Worm (Caenorhabditis elegans) whole organism, L1 larva: ENCODE data around the gene uncp-18.

ENCODE experiments used
- F16B12.6 ChIP-seq: fragments of 150-350 bp; optimal IDR thresholded peaks from 2 replicates; lab custom pipeline; 2014; ENCODE audit warnings: missing biosample characterization, missing genetic modification characterization
- blmp-1 ChIP-seq: fragments of 150-350 bp; optimal IDR thresholded peaks from 2 replicates; lab custom pipeline; 2014; ENCODE audit warnings: missing biosample characterization, missing genetic modification characterization
- ceh-8 ChIP-seq: fragments of 200-800 bp; sonication (Bioruptor generic); optimal IDR thresholded peaks from 2 replicates; lab custom pipeline; 2018; ENCODE audit warnings: mild to moderate bottlenecking, missing genetic modification characterization, moderate library complexity, missing compliant biosample characterization
- ceh-82 ChIP-seq, 3 experiments: fragments of 150-350 bp in 1 of 3; sonication (generic microtip) in 2 of 3; optimal IDR thresholded peaks; 2 replicates each; lab custom pipeline; 2014 to 2017; ENCODE audit warnings: missing biosample characterization in 3 of 3, missing genetic modification characterization in 3 of 3
- dpl-1 ChIP-seq, 3 experiments: fragments of 150-350 bp in 2 of 3; sonication (generic microtip) in 1 of 3; optimal IDR thresholded peaks; 2 replicates each; lab custom pipeline; 2014 to 2017; ENCODE audit warnings: missing biosample characterization in 3 of 3, missing genetic modification characterization in 3 of 3, missing genetic modification reagents in 3 of 3
- dsc-1 ChIP-seq: sonication (generic microtip); optimal IDR thresholded peaks from 2 replicates; lab custom pipeline; 2016; ENCODE audit warnings: mild to moderate bottlenecking, missing genetic modification characterization, missing compliant biosample characterization
- efl-1 ChIP-seq, 4 experiments: fragments of 150-350 bp; optimal IDR thresholded peaks in 3 of 4; peaks in 1 of 4; 1 replicate in 1 of 4; 2 replicates in 3 of 4; lab custom pipeline; 2014; ENCODE audit warnings: missing biosample characterization in 2 of 4, missing genetic modification characterization in 2 of 4, missing genetic modification reagents in 2 of 4
- egl-13 ChIP-seq: sonication (generic microtip); optimal IDR thresholded peaks from 2 replicates; lab custom pipeline; 2016; ENCODE audit warnings: missing genotype, missing genetic modification reagents, missing genetic modification characterization, missing compliant biosample characterization
- egl-27 ChIP-seq, 2 experiments: fragments of 150-350 bp in 1 of 2; sonication (generic microtip); optimal IDR thresholded peaks; 3 replicates each; lab custom pipeline; 2017 to 2018; ENCODE audit warnings: missing biosample characterization in 2 of 2, missing genetic modification characterization in 2 of 2, missing genetic modification reagents in 2 of 2
- elt-2 ChIP-seq: sonication (generic microtip); optimal IDR thresholded peaks from 2 replicates; lab custom pipeline; 2016; ENCODE audit warnings: missing genetic modification characterization, mild to moderate bottlenecking, inconsistent platforms, missing compliant biosample characterization, missing genetic modification reagents
- fkh-10 ChIP-seq: sonication (generic microtip); optimal IDR thresholded peaks from 2 replicates; lab custom pipeline; 2017; ENCODE audit warnings: missing biosample characterization, missing genetic modification reagents, missing genetic modification characterization
- fkh-8 ChIP-seq: sonication (generic microtip); optimal IDR thresholded peaks from 2 replicates; lab custom pipeline; 2016; ENCODE audit warnings: mild to moderate bottlenecking, missing genetic modification characterization, missing compliant biosample characterization
- fos-1 ChIP-seq: fragments of 150-350 bp; optimal IDR thresholded peaks from 2 replicates; lab custom pipeline; 2014; ENCODE audit warnings: missing biosample characterization, missing genetic modification characterization
- hlh-17 ChIP-seq: fragments of 200-800 bp; sonication (Bioruptor generic); optimal IDR thresholded peaks from 2 replicates; lab custom pipeline; 2018; ENCODE audit warnings: missing genetic modification characterization, mild to moderate bottlenecking, missing compliant biosample characterization, moderate library complexity, borderline replicate concordance
- hlh-4 ChIP-seq: sonication (generic microtip); optimal IDR thresholded peaks from 2 replicates; lab custom pipeline; 2016; ENCODE audit warnings: mild to moderate bottlenecking, missing genetic modification characterization, missing compliant biosample characterization
- hpl-2 ChIP-seq: fragments of 150-350 bp; optimal IDR thresholded peaks from 2 replicates; lab custom pipeline; 2014; ENCODE audit warnings: missing biosample characterization, missing genetic modification reagents, missing genetic modification characterization
- lin-13 ChIP-seq: fragments of 150-350 bp; optimal IDR thresholded peaks from 2 replicates; lab custom pipeline; 2014; ENCODE audit warnings: missing biosample characterization, missing genetic modification reagents, missing genetic modification characterization
- lin-15B ChIP-seq: fragments of 150-350 bp; sonication (generic microtip); optimal IDR thresholded peaks from 3 replicates; lab custom pipeline; 2014; ENCODE audit warnings: missing biosample characterization, missing genetic modification characterization
- lin-39 ChIP-seq: fragments of 150-350 bp; optimal IDR thresholded peaks from 2 replicates; lab custom pipeline; 2014; ENCODE audit warnings: missing biosample characterization, missing genetic modification reagents, missing genetic modification characterization
- lsy-2 ChIP-seq, 2 experiments: fragments of 150-350 bp; optimal IDR thresholded peaks; 2 replicates each; lab custom pipeline; 2014; ENCODE audit warnings: missing biosample characterization in 2 of 2, missing genetic modification characterization in 2 of 2
- nhr-12 ChIP-seq: sonication (generic microtip); optimal IDR thresholded peaks from 2 replicates; lab custom pipeline; 2017; ENCODE audit warnings: missing biosample characterization, missing genetic modification characterization
- nhr-19 ChIP-seq: fragments of 200-800 bp; sonication (Bioruptor generic); conservative IDR thresholded peaks from 2 replicates; pipeline ENCODE4 v1.3.6; 2022; ENCODE audit warnings: missing genetic modification characterization, missing compliant biosample characterization
- nhr-237 ChIP-seq: fragments of 150-350 bp; optimal IDR thresholded peaks from 2 replicates; lab custom pipeline; 2014; ENCODE audit warnings: missing biosample characterization, missing genetic modification characterization
- nhr-28 ChIP-seq: fragments of 150-350 bp; optimal IDR thresholded peaks from 2 replicates; lab custom pipeline; 2014; ENCODE audit warnings: missing biosample characterization, missing genetic modification characterization
- nhr-71 ChIP-seq: sonication (generic microtip); optimal IDR thresholded peaks from 2 replicates; lab custom pipeline; 2016; ENCODE audit warnings: mild to moderate bottlenecking, missing genetic modification characterization, moderate library complexity, missing compliant biosample characterization
- nhr-76 ChIP-seq: sonication (generic microtip); optimal IDR thresholded peaks from 2 replicates; lab custom pipeline; 2017; ENCODE audit warnings: missing biosample characterization, missing genetic modification characterization
- pax-3 ChIP-seq: fragments of 200-800 bp; sonication (Bioruptor generic); optimal IDR thresholded peaks from 2 replicates; lab custom pipeline; 2018; ENCODE audit warnings: mild to moderate bottlenecking, missing genetic modification characterization, moderate library complexity, missing compliant biosample characterization
- snu-23 ChIP-seq: sonication (generic microtip); optimal IDR thresholded peaks from 2 replicates; lab custom pipeline; 2016; ENCODE audit warnings: missing genetic modification characterization, missing compliant biosample characterization
- tbx-2 ChIP-seq: sonication (generic microtip); optimal IDR thresholded peaks from 2 replicates; lab custom pipeline; 2016; ENCODE audit warnings: missing genetic modification characterization, missing compliant biosample characterization
- tlp-1 ChIP-seq: fragments of 150-350 bp; optimal IDR thresholded peaks from 2 replicates; lab custom pipeline; 2014; ENCODE audit warnings: missing biosample characterization, missing genetic modification characterization
- unc-30 ChIP-seq: sonication (generic microtip); optimal IDR thresholded peaks from 2 replicates; lab custom pipeline; 2017; ENCODE audit warnings: missing biosample characterization, missing genetic modification characterization
- unc-86 ChIP-seq: sonication (generic microtip); optimal IDR thresholded peaks from 2 replicates; lab custom pipeline; 2016; ENCODE audit warnings: missing genetic modification characterization, missing compliant biosample characterization
- vab-15 ChIP-seq: sonication (generic microtip); optimal IDR thresholded peaks from 2 replicates; lab custom pipeline; 2017; ENCODE audit warnings: missing genotype, mild to moderate bottlenecking, missing genetic modification characterization, missing compliant biosample characterization
- zag-1 ChIP-seq: fragments of 150-350 bp; optimal IDR thresholded peaks from 2 replicates; lab custom pipeline; 2014; ENCODE audit warnings: missing biosample characterization, missing genetic modification characterization
- zip-4 ChIP-seq: fragments of 200-800 bp; sonication (Bioruptor generic); optimal IDR thresholded peaks from 2 replicates; lab custom pipeline; 2018; ENCODE audit warnings: mild to moderate bottlenecking, missing genetic modification characterization, moderate library complexity, missing compliant biosample characterization

The uncp-18 gene

DNA sequence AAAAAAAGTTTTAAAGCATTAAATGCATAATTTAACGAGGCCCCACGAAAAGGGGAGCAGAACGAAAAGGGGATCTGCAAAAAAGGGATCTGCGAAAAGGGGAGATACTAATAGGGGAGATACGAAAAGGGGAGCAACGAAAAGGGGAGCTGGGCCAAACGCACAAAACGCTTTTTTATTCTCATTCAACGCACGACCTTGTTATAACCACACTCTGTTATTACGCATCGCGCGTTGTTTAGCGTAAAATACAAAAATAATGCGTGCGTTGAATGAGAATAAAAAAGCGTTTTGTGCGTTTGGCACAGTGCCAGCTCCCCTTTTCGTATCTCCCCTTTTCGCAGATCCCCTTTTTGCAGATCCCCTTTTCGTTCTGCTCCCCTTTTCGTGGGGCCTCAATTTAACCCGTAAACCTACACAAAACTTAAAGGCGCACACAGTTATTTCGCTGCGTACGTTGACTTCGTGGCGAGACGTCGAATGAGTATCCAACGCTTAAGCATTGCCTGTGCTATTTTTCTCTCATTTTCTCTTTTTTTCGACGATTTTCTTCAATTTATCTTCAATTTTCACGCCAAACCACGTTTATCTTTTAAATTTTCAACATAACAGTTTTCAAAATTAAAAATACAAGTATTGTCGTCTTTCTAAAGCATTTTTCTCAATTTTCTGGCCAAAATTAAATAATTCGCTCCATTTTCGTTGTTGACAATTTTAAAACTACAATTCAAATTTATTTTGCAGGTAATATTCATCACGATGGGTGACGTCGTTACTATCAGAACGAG is 5.0 kb upstream of the uncp-18 start, which contains the start of gene rps-24 (continued):
- peak; percentile 83 for TF ChIP-seq vab-15 (tag; lab: Kevin White, UChicago)
- peak; percentile 39 for TF ChIP-seq elt-2 (tag; lab: Kevin White, UChicago)
- peak; percentile 78 for TF ChIP-seq fkh-10 (GFP tag; lab: Kevin White, UChicago)
- TF ChIP-seq snu-23, result peak; percentile 96
- TF ChIP-seq tbx-2 (tag; lab: Kevin White, UChicago), result peak; percentile 94
- peak; percentile 82 for TF ChIP-seq lin-15B (tag; lab: Kevin White, UChicago)
- TF ChIP-seq fos-1 (tag; lab: Kevin White, UChicago), result peak; percentile 80
- peak; percentile 93 for TF ChIP-seq unc-86 (tag; lab: Kevin White, UChicago)
- peak; percentile 12 for TF ChIP-seq zip-4
- TF ChIP-seq lin-13 (GFP tag; lab: Kevin White, UChicago), result peak; percentile 87
- peak; percentile 90 for TF ChIP-seq ceh-8 (GFP tag; lab: Kevin White, UChicago)
- peak; percentile 96 for TF ChIP-seq nhr-19 (GFP tag; lab: Robert Waterston, UW)
- peak; percentile 63 for TF ChIP-seq F16B12.6 (tag; lab: Kevin White, UChicago)
- TF ChIP-seq lsy-2 (tag; optimal IDR thresholded peaks at IDR 0.05; lab: Kevin White, UChicago), result peak; percentile 93 to 96
- peak; percentile 76 for TF ChIP-seq egl-13
- peak; percentile 75 to 80 (median 80) for TF ChIP-seq dpl-1 (GFP tag; optimal IDR thresholded peaks at IDR 0.05; lab: Kevin White, UChicago)
- TF ChIP-seq fkh-8 (tag; lab: Kevin White, UChicago), result peak; percentile 97

DNA sequence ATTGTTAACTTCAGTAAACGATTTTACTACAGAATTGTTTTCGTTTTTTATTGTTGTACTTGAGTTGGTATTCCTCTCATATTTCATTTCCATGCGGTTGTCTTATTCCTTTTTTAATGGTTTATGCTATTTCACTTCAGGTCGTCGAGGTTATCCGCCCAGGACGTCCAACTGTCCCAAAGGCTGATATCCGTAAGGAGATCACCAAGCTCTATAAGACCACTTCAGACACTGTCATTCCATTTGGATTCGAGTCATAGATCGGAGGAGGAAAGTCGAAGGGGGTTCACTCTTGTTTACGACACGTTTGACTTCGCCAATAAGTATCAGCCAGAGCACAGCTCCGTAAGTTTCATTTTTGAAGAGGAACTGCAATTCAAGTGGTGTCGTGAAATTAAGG is 3.8 kb upstream of the uncp-18 start, which contains the start of gene T07A9.14:
Gene T07A9.14, plus strand, starts transcription at position 124 of the 400 bp plus-strand sequence.
- TF ChIP-seq lin-39 (no peak), elt-2 (tag; lab: Kevin White, UChicago) (no peak), ceh-82 (tag; optimal IDR thresholded peaks at IDR 0.05; lab: Kevin White, UChicago) (no peak), vab-15 (tag; lab: Kevin White, UChicago) (no peak), nhr-76 (no peak), dsc-1 (tag; lab: Kevin White, UChicago) (no peak), zag-1 (no peak), hlh-4 (tag; lab: Kevin White, UChicago) (no peak), egl-27 (tag; optimal IDR thresholded peaks at IDR 0.05; lab: Kevin White, UChicago) (no peak), zip-4 (no peak), tlp-1 (tag; lab: Kevin White, UChicago) (no peak), nhr-28 (tag; lab: Kevin White, UChicago) (no peak), hlh-17 (GFP tag; lab: Kevin White, UChicago) (no peak), dpl-1 (GFP tag; optimal IDR thresholded peaks at IDR 0.05; lab: Kevin White, UChicago) (no peak), nhr-71 (no peak), unc-30 (no peak), nhr-12 (tag; lab: Kevin White, UChicago) (no peak), blmp-1 (tag; lab: Kevin White, UChicago) (no peak), pax-3 (tag; lab: Kevin White, UChicago) (no peak), hpl-2 (GFP tag; lab: Kevin White, UChicago) (no peak)

DNA sequence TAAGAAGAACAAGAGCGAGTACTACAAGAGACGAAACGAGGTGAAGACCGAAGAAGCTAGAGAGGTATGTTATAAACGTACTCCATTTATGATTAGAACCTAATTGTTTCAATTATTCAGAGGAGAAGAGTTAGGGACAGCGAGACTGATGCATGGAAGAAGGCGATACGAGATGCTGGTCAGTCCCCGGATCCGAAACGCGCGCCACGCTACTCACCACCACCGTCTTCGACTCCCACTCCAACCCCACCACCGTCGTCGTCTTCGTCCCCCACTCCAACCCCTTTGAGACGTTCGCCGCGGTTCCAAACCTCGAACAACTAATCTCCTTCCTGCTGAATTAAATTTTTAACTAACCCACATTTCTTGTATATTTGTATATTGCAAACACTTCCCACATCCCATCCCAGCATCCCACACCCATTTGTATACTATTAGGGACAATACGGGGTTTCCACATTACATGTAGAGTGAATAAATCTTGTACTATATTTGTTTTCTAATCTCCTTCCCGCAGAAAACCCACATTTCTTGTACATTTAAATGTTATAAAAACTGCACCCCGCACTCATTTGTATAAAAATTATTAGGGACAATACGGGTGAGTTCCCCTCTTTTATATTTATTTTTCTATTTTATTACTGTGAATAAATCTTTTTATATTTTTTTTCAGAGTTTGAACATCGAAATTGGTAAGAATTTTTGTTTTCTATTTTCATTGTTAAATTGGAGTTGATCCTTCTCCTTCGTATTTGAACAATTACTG is 2.9 kb upstream of the uncp-18 start:
- TF ChIP-seq efl-1 (optimal IDR thresholded peaks at IDR 0.05; lab: Kevin White, UChicago) (no peak), efl-1 (GFP tag; optimal IDR thresholded peaks at IDR 0.05 in 1 of 2; lab: Kevin White, UChicago) (peak in 1 of 2 experiments; percentile 10), nhr-237 (tag; lab: Kevin White, UChicago) (no peak)
